Worm (Caenorhabditis elegans) whole organism, L2 larva: ENCODE data around the gene chdh-1.

Experiments
- alr-1 ChIP-seq: fragments of 150-350 bp; optimal IDR thresholded peaks from 2 replicates; lab custom pipeline; 2014; ENCODE audit warnings: missing biosample characterization, missing genetic modification characterization
- elt-1 ChIP-seq: fragments of 150-350 bp; optimal IDR thresholded peaks from 2 replicates; lab custom pipeline; 2014; ENCODE audit warnings: missing biosample characterization, missing genetic modification characterization
- lsy-2 ChIP-seq, 2 experiments: fragments of 150-350 bp in 1 of 2; sonication (generic microtip) in 1 of 2; optimal IDR thresholded peaks; 2 replicates each; lab custom pipeline; 2014 to 2017; ENCODE audit warnings: missing biosample characterization in 2 of 2, missing genetic modification characterization in 2 of 2
- nhr-10 ChIP-seq: sonication (generic microtip); optimal IDR thresholded peaks from 2 replicates; lab custom pipeline; 2017; ENCODE audit warnings: missing biosample characterization, missing genetic modification characterization
- nhr-12 ChIP-seq: fragments of 150-350 bp; optimal IDR thresholded peaks from 2 replicates; lab custom pipeline; 2014; ENCODE audit warnings: missing biosample characterization, missing genetic modification characterization
- sem-4 ChIP-seq: fragments of 150-350 bp; optimal IDR thresholded peaks from 2 replicates; lab custom pipeline; 2014; ENCODE audit warnings: missing biosample characterization, missing genetic modification reagents, missing genetic modification characterization
- snpc-4 ChIP-seq: fragments of 150-350 bp; optimal IDR thresholded peaks from 2 replicates; lab custom pipeline; 2014; ENCODE audit warnings: missing biosample characterization, missing genetic modification characterization
- unc-62 ChIP-seq: fragments of 150-350 bp; optimal IDR thresholded peaks from 2 replicates; lab custom pipeline; 2014; ENCODE audit warnings: missing biosample characterization, missing genetic modification reagents, missing genetic modification characterization

- TF ChIP-seq alr-1 (tag; lab: Kevin White, UChicago) (no peak), sem-4 (tag; lab: Kevin White, UChicago) (no peak), nhr-12 (tag; lab: Kevin White, UChicago) (no peak), lsy-2 (tag; optimal IDR thresholded peaks at IDR 0.05; lab: Kevin White, UChicago) (peak in 1 of 2 experiments; percentile 86), nhr-10 (tag; lab: Kevin White, UChicago) (no peak), unc-62 (GFP tag; lab: Kevin White, UChicago) (no peak), elt-1 (no peak), snpc-4 (tag; lab: Kevin White, UChicago) (no peak)
These were observed 2.3 kb upstream of the chdh-1 start for ce11 chrII:8701059-8701458.
